Fruit fly (Drosophila melanogaster) whole organism, embryonic: Measurements from ENCODE around the gene CG42748.

Experiments
- Atf6 ChIP-seq: fragments of 200-800 bp; sonication (Bioruptor generic); IDR thresholded peaks from 2 replicates; pipeline ENCODE4 v1.3.6; 2022; ENCODE audit warnings: missing biosample characterization, missing genetic modification characterization
- Hr51 ChIP-seq, 2 experiments: fragments of 200-800 bp; sonication (Bioruptor generic); optimal IDR thresholded peaks; 2 replicates in 1 of 2; 3 replicates in 1 of 2; lab custom pipeline; 2016 to 2018; ENCODE audit warnings: missing biosample characterization in 2 of 2, missing genetic modification characterization in 2 of 2, mild to moderate bottlenecking in 1 of 2, moderate library complexity in 1 of 2
- NC2α ChIP-seq: fragments of 200-800 bp; sonication (Bioruptor generic); optimal IDR thresholded peaks from 2 replicates; lab custom pipeline; 2016; ENCODE audit warnings: missing biosample characterization, missing genetic modification characterization
- nom ChIP-seq: fragments of 200-800 bp; sonication (Bioruptor generic); optimal IDR thresholded peaks from 2 replicates; lab custom pipeline; 2017; ENCODE audit warnings: missing biosample characterization, missing genetic modification characterization, mild to moderate bottlenecking, moderate library complexity, missing genetic modification reagents

dm6 chr2L:22139960-22140359 lies 8.9 kb downstream of the CG42748 start:
- TF ChIP-seq Atf6 (no peak), Hr51 (GFP tag; optimal IDR thresholded peaks at IDR 0.05; lab: Kevin White, UChicago) (no peak), NC2α (GFP tag; lab: Kevin White, UChicago) (no peak), nom (GFP tag; lab: Kevin White, UChicago) (no peak)
